Fruit fly (Drosophila melanogaster) whole organism, prepupa: ENCODE results near the gene Hipk.
A peak's percentile ranks its signal among the peaks of the same experiment; 100 is the strongest.

ENCODE experiments used
- Blimp-1 ChIP-seq: fragments of 200-800 bp; sonication (Bioruptor generic); optimal IDR thresholded peaks from 3 replicates; lab custom pipeline; 2017; ENCODE audit warnings: missing biosample characterization, missing genetic modification characterization, mild to moderate bottlenecking, moderate library complexity, missing genetic modification reagents
- CG15336 ChIP-seq: fragments of 200-800 bp; sonication (Bioruptor generic); IDR thresholded peaks from 2 replicates; pipeline ENCODE4 v1.3.6; 2022; ENCODE audit warnings: missing biosample characterization, missing genetic modification characterization
- CG16779 ChIP-seq: fragments of 200-800 bp; sonication (Bioruptor generic); optimal IDR thresholded peaks from 3 replicates; lab custom pipeline; 2017; ENCODE audit warnings: missing biosample characterization, mild to moderate bottlenecking, missing genetic modification characterization
- CG31627 ChIP-seq: fragments of 200-800 bp; sonication (Bioruptor generic); optimal IDR thresholded peaks from 3 replicates; lab custom pipeline; 2016; ENCODE audit warnings: missing biosample characterization, missing genetic modification characterization
- CG34406 ChIP-seq: fragments of 200-800 bp; sonication (Bioruptor generic); optimal IDR thresholded peaks from 3 replicates; lab custom pipeline; 2016; ENCODE audit warnings: missing biosample characterization, missing genetic modification characterization
- CG6854 ChIP-seq: fragments of 200-800 bp; sonication (Bioruptor generic); optimal IDR thresholded peaks from 2 replicates; lab custom pipeline; 2017; ENCODE audit warnings: missing biosample characterization, mild to moderate bottlenecking, missing genetic modification characterization
- CG8119 ChIP-seq: fragments of 200-800 bp; sonication (Bioruptor generic); IDR thresholded peaks from 3 replicates; pipeline ENCODE4 v1.3.6; 2022; ENCODE audit warnings: missing biosample characterization, missing genetic modification characterization
- Gug ChIP-seq: fragments of 200-800 bp; sonication (Bioruptor generic); IDR thresholded peaks from 2 replicates; pipeline ENCODE4 v1.3.6; 2022; ENCODE audit warnings: missing biosample characterization, missing genetic modification characterization
- Hr4 ChIP-seq: fragments of 200-800 bp; sonication (Bioruptor generic); optimal IDR thresholded peaks from 3 replicates; lab custom pipeline; 2016; ENCODE audit warnings: missing biosample characterization, missing genetic modification characterization
- Lpt ChIP-seq: fragments of 200-800 bp; sonication (Bioruptor generic); optimal IDR thresholded peaks from 3 replicates; lab custom pipeline; 2016; ENCODE audit warnings: missing biosample characterization, missing genetic modification characterization
- Met ChIP-seq: fragments of 200-800 bp; sonication (Bioruptor generic); optimal IDR thresholded peaks from 3 replicates; lab custom pipeline; 2016; ENCODE audit warnings: missing biosample characterization, missing genetic modification characterization
- fkh ChIP-seq: fragments of 200-800 bp; sonication (Bioruptor generic); optimal IDR thresholded peaks from 3 replicates; lab custom pipeline; 2017; ENCODE audit warnings: missing biosample characterization, mild to moderate bottlenecking, missing genetic modification characterization, moderate library complexity
- svp ChIP-seq: fragments of 200-800 bp; sonication (Bioruptor generic); peaks from one replicate; lab custom pipeline; 2016; ENCODE audit warnings: missing biosample characterization, missing genetic modification characterization
- topi ChIP-seq: fragments of 200-800 bp; sonication (Bioruptor generic); optimal IDR thresholded peaks from 3 replicates; lab custom pipeline; 2016; ENCODE audit warnings: missing biosample characterization, missing genetic modification characterization

DNA sequence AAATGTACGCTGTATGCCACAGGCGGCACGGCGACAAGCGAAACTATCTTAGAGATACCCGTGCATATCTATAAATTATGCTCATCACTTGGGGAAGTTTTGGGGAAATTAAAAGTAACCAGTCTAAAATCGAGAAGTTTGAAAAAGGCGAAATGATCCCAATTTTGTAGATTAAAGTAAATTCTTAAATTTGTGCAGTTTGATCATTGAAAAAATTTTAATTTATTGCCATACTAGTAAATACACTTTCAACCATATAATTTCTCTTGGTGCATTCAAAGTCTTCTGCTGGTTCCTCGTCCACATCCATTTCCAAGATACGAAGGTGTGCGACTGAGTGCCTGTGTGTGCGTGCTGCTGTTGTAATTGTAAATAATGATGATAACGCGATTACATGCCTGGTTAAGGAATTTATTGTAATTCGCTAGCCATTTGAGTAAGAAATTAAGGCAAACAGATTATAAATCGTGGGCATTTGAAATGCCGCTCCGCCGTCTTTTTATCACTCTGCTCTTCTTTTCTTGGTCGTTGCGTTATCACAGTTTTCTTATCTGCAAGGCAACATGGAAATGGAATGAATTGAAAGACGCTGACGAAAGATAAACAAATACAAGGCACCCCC is 72.7 kb downstream of the Hipk start:
- TF ChIP-seq CG31627 (GFP tag; lab: Kevin White, UChicago) (peak; percentile 22), CG8119 (peak; percentile 87), Lpt (GFP tag; lab: Kevin White, UChicago) (peak; percentile 73), CG16779 (tag; lab: Kevin White, UChicago) (peak; percentile 41), CG15336 (GFP tag; lab: Robert Waterston, UW) (peak; percentile 87), Gug (GFP tag; lab: Robert Waterston, UW) (peak; percentile 70), Hr4 (GFP tag; lab: Kevin White, UChicago) (peak; percentile 78), topi (GFP tag; lab: Kevin White, UChicago) (peak; percentile 31), CG34406 (GFP tag; lab: Kevin White, UChicago) (peak; percentile 54), Blimp-1 (GFP tag; lab: Kevin White, UChicago) (no peak), Met (peak; percentile 54), fkh (GFP tag; lab: Kevin White, UChicago) (peak; percentile 31), svp (GFP tag; lab: Kevin White, UChicago) (peak; percentile 51), CG6854 (GFP tag; lab: Kevin White, UChicago) (no peak)
